Fruit fly (Drosophila melanogaster) whole organism, adult: ENCODE results near the gene CG32086.

ENCODE experiments used
- cic ChIP-seq: fragments of 200-800 bp; sonication (Bioruptor generic); optimal IDR thresholded peaks from 2 replicates; lab custom pipeline; 2017; ENCODE audit warnings: missing biosample characterization, mild to moderate bottlenecking, missing genetic modification characterization, moderate library complexity
- kay ChIP-seq: fragments of 200-800 bp; sonication (Bioruptor generic); peaks from one replicate; lab custom pipeline; 2016; ENCODE audit warnings: missing biosample characterization, missing genetic modification characterization, borderline replicate concordance
- ovo ChIP-seq: fragments of 200-800 bp; sonication (Bioruptor generic); optimal IDR thresholded peaks from 2 replicates; lab custom pipeline; 2016; ENCODE audit warnings: missing biosample characterization, missing genetic modification characterization

dm6 chr3L:11539511-11540329 is 44.1 kb downstream of the CG32086 start:
- TF ChIP-seq kay (GFP tag; lab: Kevin White, UChicago), result no peak
- no peak for TF ChIP-seq cic (GFP tag; lab: Kevin White, UChicago)
- no peak for TF ChIP-seq ovo (GFP tag; lab: Kevin White, UChicago)
